Worm (Caenorhabditis elegans): ENCODE results near the gene F38E11.6.

Gene F38E11.6

ce11 chrIV:9444417-9445026 lies 22.8 kb downstream of the F38E11.6 start (continued):
- TF ChIP-seq nhr-27 (tag; optimal IDR thresholded peaks at IDR 0.05): no peak
- no peak for TF ChIP-seq mes-4 (tag; optimal IDR thresholded peaks at IDR 0.05)
- peak; percentile 96 for TF ChIP-seq dox-1 (GFP tag; IDR thresholded peaks at IDR 0.05)
- TF ChIP-seq attf-6 (GFP tag; IDR thresholded peaks at IDR 0.05): peak; percentile 91
- peak; percentile 57; the same call in 1 of the 2 replicates for TF ChIP-seq hsf-1 (GFP tag; IDR thresholded peaks at IDR 0.05)
- peak; percentile 45 for TF ChIP-seq athp-1 (tag; optimal IDR thresholded peaks at IDR 0.05)
- peak; percentile 79 for TF ChIP-seq Y53G8AR.9 (GFP tag; conservative IDR thresholded peaks at IDR 0.05)
- TF ChIP-seq snpc-1.1 (tag; optimal IDR thresholded peaks at IDR 0.05; ENCODE audit: insufficient read depth): peak; percentile 97
- TF ChIP-seq F52B5.7 (tag; optimal IDR thresholded peaks at IDR 0.05): peak; percentile 18
- peak; percentile 22 for TF ChIP-seq dpff-1 (tag; optimal IDR thresholded peaks at IDR 0.05)
- peak; percentile 81 for TF ChIP-seq tbp1 (GFP tag; optimal IDR thresholded peaks at IDR 0.05)
- TF ChIP-seq Y67H2A.10 (GFP tag; conservative IDR thresholded peaks at IDR 0.05): peak; percentile 77; the same call in 1 of the 2 replicates
- no peak for TF ChIP-seq F37B4.10 (GFP tag; IDR thresholded peaks at IDR 0.05)
- TF ChIP-seq hlh-26 (GFP tag; conservative IDR thresholded peaks at IDR 0.05): no peak
- TF ChIP-seq Y95B8A.8 (GFP tag; IDR thresholded peaks at IDR 0.05): peak; percentile 75; the same call in 1 of the 2 replicates
- no peak for TF ChIP-seq bed-1 (GFP tag; IDR thresholded peaks at IDR 0.05)
- TF ChIP-seq nfya-1 (tag; optimal IDR thresholded peaks at IDR 0.05; ENCODE audit: borderline replicate concordance, insufficient read depth): no peak
- TF ChIP-seq akir-1 (GFP tag; optimal IDR thresholded peaks at IDR 0.05): no peak
- no peak for TF ChIP-seq rpc-1 (optimal IDR thresholded peaks at IDR 0.05)
- TF ChIP-seq rpc-1 (tag; optimal IDR thresholded peaks at IDR 0.05): peak; percentile 22
- TF ChIP-seq F33H1.4 (GFP tag; IDR thresholded peaks at IDR 0.05): peak; percentile 71
- TF ChIP-seq snpc-1.3 (tag; optimal IDR thresholded peaks at IDR 0.05; ENCODE audit: insufficient read depth): peak; percentile 91
- TF ChIP-seq rcor-1 (GFP tag; IDR thresholded peaks at IDR 0.05): peak; percentile 85
- TF ChIP-seq nhr-120 (GFP tag; IDR thresholded peaks at IDR 0.05): no peak
- TF ChIP-seq madf-8 (GFP tag; conservative IDR thresholded peaks at IDR 0.05): peak; percentile 49
- TF ChIP-seq Y53F4B.3 (GFP tag; IDR thresholded peaks at IDR 0.05): peak; percentile 74; the same call in 1 of the 2 replicates
- no peak for TF ChIP-seq cebp-1 (GFP tag; IDR thresholded peaks at IDR 0.05)
- peak; percentile 85 for TF ChIP-seq cebp-1 (tag; optimal IDR thresholded peaks at IDR 0.05)
- TF ChIP-seq chd-7 (tag; optimal IDR thresholded peaks at IDR 0.05): peak; percentile 62
- peak; percentile 86 for TF ChIP-seq atf-7 (tag; optimal IDR thresholded peaks at IDR 0.05)
- TF ChIP-seq efl-1 (GFP tag; optimal IDR thresholded peaks at IDR 0.05): peak; percentile 47
- TF ChIP-seq F22D6.2 (tag; optimal IDR thresholded peaks at IDR 0.05): peak; percentile 43
- TF ChIP-seq B0336.3 (GFP tag; IDR thresholded peaks at IDR 0.05): peak; percentile 95
- TF ChIP-seq ztf-3 (GFP tag; optimal IDR thresholded peaks at IDR 0.05): peak; percentile 80
- TF ChIP-seq pbrm-1 (GFP tag; IDR thresholded peaks at IDR 0.05): peak; percentile 95
- peak; percentile 37; the same call in 1 of the 2 replicates for TF ChIP-seq Y79H2A.3 (GFP tag; conservative IDR thresholded peaks at IDR 0.05)
- TF ChIP-seq F57C9.4 (tag; optimal IDR thresholded peaks at IDR 0.05): no peak
- TF ChIP-seq madf-10 (tag; optimal IDR thresholded peaks at IDR 0.05): peak; percentile 84
- TF ChIP-seq C17E4.6 (GFP tag; IDR thresholded peaks at IDR 0.05): peak; percentile 65
- TF ChIP-seq bed-2 (GFP tag; IDR thresholded peaks at IDR 0.05): 0 out of 2 replicates have a peak, but pooled peaks have one; percentile 11
- peak; percentile 74 for TF ChIP-seq hmg-20 (GFP tag; IDR thresholded peaks at IDR 0.05)
- TF ChIP-seq fkh-3 (tag; optimal IDR thresholded peaks at IDR 0.05): no peak
- TF ChIP-seq ztf-6 (GFP tag; IDR thresholded peaks at IDR 0.05): 0 out of 2 replicates have a peak, but pooled peaks have one; percentile 20
- peak; percentile 57; the same call in 1 of the 2 replicates for TF ChIP-seq lin-26 (GFP tag; IDR thresholded peaks at IDR 0.05)
- peak; percentile 78 for TF ChIP-seq mel-28 (tag; optimal IDR thresholded peaks at IDR 0.05; ENCODE audit: borderline replicate concordance)
- TF ChIP-seq lin-54 (GFP tag; optimal IDR thresholded peaks at IDR 0.05): peak; percentile 83
- TF ChIP-seq mcd-1 (GFP tag; IDR thresholded peaks at IDR 0.05): peak; percentile 90
- TF ChIP-seq unc-130 (GFP tag; optimal IDR thresholded peaks at IDR 0.05): peak; percentile 48

Data from whole organism, young adult.